Worm (Caenorhabditis elegans): Measurements from ENCODE around the gene F54D12.9.
A peak's percentile ranks its signal among the peaks of the same experiment; 100 is the strongest.

F54D12.9 gene

DNA sequence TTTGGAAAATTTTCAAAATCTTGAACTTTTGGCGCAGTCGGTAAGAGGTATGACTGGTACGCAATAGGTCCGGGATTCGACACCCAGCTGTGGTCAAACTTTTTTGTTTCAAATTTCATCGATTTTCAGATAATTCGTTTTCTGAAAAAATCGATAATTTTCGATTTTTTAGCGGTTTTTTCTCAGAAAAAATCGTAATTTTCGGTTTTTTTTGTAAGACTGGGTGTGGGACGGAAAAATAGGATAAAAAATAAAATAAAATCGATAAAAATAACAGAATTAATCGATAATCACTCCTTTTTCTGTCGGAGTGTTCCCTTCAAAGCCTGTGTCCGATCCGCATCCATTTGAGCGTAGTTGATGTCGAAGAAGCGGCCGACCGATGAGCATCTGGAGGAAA, 12.8 kb downstream of the F54D12.9 start:
- TF ChIP-seq snu-23 (GFP tag; optimal IDR thresholded peaks at IDR 0.05), result no peak

DNA sequence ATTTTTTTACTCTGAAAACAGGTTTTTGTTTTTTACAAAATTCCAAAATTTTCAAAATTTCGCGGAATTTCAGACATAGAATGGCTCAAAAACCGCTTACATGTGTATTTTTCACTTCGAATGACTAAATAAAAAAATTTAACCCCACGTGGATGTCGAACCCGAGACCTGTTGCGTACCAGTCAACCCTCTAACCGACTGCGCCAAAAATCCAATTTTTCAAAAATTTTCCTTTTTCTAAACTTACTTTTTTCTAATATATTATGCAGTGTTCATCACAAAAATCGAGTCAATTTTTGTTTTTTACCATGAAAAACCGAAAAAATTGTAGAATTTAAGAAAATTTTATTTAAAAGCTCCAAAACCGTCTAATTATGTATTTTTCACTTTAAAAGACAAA, 15.5 kb downstream of the F54D12.9 start:
- TF ChIP-seq nhr-90 (tag; optimal IDR thresholded peaks at IDR 0.05; ENCODE audit: poor library complexity) (no peak), blmp-1 (tag; optimal IDR thresholded peaks at IDR 0.05) (no peak), zag-1 (tag; optimal IDR thresholded peaks at IDR 0.05) (no peak), ztf-11 (tag; optimal IDR thresholded peaks at IDR 0.05) (no peak), pqm-1 (tag; optimal IDR thresholded peaks at IDR 0.05) (no peak), unc-86 (tag; optimal IDR thresholded peaks at IDR 0.05) (no peak), elt-3 (tag; optimal IDR thresholded peaks at IDR 0.05) (no peak), nhr-85 (tag) (no peak), egl-27 (tag; optimal IDR thresholded peaks at IDR 0.05) (no peak), zip-4 (GFP tag; optimal IDR thresholded peaks at IDR 0.05) (no peak), dsc-1 (tag; optimal IDR thresholded peaks at IDR 0.05) (no peak), ets-5 (GFP tag; IDR thresholded peaks at IDR 0.05) (no peak), fkh-10 (GFP tag; optimal IDR thresholded peaks at IDR 0.05) (no peak), lsy-2 (tag; optimal IDR thresholded peaks at IDR 0.05) (no peak)

DNA sequence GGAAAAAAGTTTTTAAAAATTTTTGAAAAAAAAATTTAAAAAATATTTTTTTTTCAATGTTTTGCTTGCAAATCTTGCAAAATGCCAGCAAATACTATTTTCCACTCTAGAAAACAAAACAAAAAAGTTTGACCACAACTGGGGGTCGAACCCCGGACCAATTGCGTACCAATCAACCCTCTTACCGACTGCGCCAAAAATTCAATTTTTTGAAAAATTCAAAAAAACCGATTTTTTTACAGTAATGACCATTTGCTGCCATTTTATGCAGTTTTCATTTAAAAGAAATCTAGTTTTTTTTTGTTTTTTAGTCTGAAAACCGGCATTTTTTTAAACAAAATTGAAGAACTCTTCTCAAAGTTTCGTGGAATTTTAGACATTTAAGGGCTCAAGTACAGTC, 19.1 kb downstream of the F54D12.9 start:
- TF ChIP-seq aly-2 (tag; optimal IDR thresholded peaks at IDR 0.05) (no peak), snpc-4 (tag; optimal IDR thresholded peaks at IDR 0.05) (no peak), alr-1 (tag; optimal IDR thresholded peaks at IDR 0.05; ENCODE audit: borderline replicate concordance) (no peak), irx-1 (tag; optimal IDR thresholded peaks at IDR 0.05) (no peak), nhr-76 (tag; optimal IDR thresholded peaks at IDR 0.05) (no peak), ceh-88 (GFP tag; IDR thresholded peaks at IDR 0.05) (no peak), egl-27 (tag; optimal IDR thresholded peaks at IDR 0.05) (no peak), Y116A8C.19 (tag; optimal IDR thresholded peaks at IDR 0.05; ENCODE audit: borderline replicate concordance) (no peak), aha-1 (tag; optimal IDR thresholded peaks at IDR 0.05) (no peak), unc-62 (GFP tag; optimal IDR thresholded peaks at IDR 0.05) (no peak), C34B4.2 (tag; optimal IDR thresholded peaks at IDR 0.05) (no peak), unc-130 (tag; optimal IDR thresholded peaks at IDR 0.05) (no peak), nhr-90 (tag; optimal IDR thresholded peaks at IDR 0.05; ENCODE audit: poor library complexity) (no peak), lin-39 (tag; optimal IDR thresholded peaks at IDR 0.05) (no peak), nhr-20 (tag; optimal IDR thresholded peaks at IDR 0.05) (no peak), fos-1 (tag; optimal IDR thresholded peaks at IDR 0.05) (no peak), swsn-7 (tag; optimal IDR thresholded peaks at IDR 0.05) (no peak)

DNA sequence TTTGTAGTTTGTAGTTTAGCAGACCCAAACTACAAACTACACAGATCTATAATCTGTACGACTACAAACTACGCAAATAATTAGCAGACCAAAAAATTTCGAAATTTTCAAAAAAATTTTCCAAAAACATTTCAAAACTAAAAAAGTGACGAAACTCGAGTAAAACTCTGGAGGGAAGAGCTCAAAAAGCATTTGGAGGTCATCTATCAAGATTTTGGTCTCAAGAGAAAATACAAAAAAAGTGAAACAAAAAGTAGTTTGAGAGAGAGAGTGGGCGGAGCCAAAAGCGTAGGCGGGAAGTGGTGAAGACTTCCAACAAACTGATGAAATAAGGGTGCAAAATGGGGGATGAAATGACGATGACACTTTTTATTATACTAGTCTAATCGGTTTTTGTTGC, 21.3 kb downstream of the F54D12.9 start:
- TF ChIP-seq fkh-10 (GFP tag; optimal IDR thresholded peaks at IDR 0.05) (no peak), lin-14 (GFP tag; optimal IDR thresholded peaks at IDR 0.05) (no peak), nhr-19 (GFP tag; conservative IDR thresholded peaks at IDR 0.05) (no peak), hpl-2 (GFP tag; optimal IDR thresholded peaks at IDR 0.05) (no peak)

DNA sequence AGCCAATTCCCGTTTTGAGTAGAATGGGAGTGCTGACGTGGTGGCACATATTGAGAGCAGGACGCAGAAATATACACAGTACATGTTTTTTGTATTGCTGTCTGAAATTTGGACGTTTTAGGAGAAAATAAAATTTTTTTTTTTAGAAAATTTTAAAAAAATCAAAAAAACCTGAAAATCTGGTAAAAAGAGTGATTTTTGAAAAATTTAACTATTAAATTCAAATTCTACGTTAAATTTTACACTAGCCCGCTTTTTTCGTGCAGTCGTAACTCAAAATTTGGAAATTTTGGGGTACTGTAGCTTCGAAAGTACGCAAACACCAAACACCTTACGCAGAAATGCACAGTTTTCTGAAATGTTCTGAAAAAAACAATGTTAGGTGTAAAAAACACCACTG, 23.6 kb downstream of the F54D12.9 start, which contains the start of gene C13A10.2:
TSS of gene C13A10.2 (minus strand) at position 101 of the 400 bp plus-strand sequence.
- TF ChIP-seq Y116A8C.19 (tag; optimal IDR thresholded peaks at IDR 0.05; ENCODE audit: borderline replicate concordance) (no peak), lsy-2 (tag; optimal IDR thresholded peaks at IDR 0.05) (peak in 1 of 2 experiments; percentile 9)

ce11 chrII:1357262-1357661, 24.3 kb downstream of the F54D12.9 start:
- peak in 1 of 2 experiments; percentile 54 for TF ChIP-seq efl-1 (optimal IDR thresholded peaks at IDR 0.05)
- TF ChIP-seq efl-1 (GFP tag; optimal IDR thresholded peaks at IDR 0.05 in 1 of 2), result peak in 1 of 2 experiments; percentile 59
- no peak for TF ChIP-seq mab-9 (GFP tag; IDR thresholded peaks at IDR 0.05)

Data from whole organism, L1 larva.